Worm (Caenorhabditis elegans): ENCODE data around the gene iglr-2.

- TF ChIP-seq cnd-1 (tag; optimal IDR thresholded peaks at IDR 0.05) (no peak), hlh-1 (tag; optimal IDR thresholded peaks at IDR 0.05) (no peak), nhr-28 (tag; optimal IDR thresholded peaks at IDR 0.05) (no peak), unc-39 (tag; optimal IDR thresholded peaks at IDR 0.05) (no peak), pha-4 (tag; optimal IDR thresholded peaks at IDR 0.05) (no peak), ztf-11 (tag; optimal IDR thresholded peaks at IDR 0.05) (no peak), lin-13 (tag; optimal IDR thresholded peaks at IDR 0.05) (no peak), elt-3 (tag; optimal IDR thresholded peaks at IDR 0.05) (no peak), sptf-1 (tag; optimal IDR thresholded peaks at IDR 0.05) (no peak), ceh-83 (GFP tag; optimal IDR thresholded peaks at IDR 0.05) (no peak), mls-2 (tag; optimal IDR thresholded peaks at IDR 0.05) (no peak), lsy-2 (tag; optimal IDR thresholded peaks at IDR 0.05) (no peak)
Measured at ce11 chrIII:8324412-8324811, 6.7 kb downstream of the iglr-2 start, which contains the start of gene F10E9.12.
